Worm (Caenorhabditis elegans) whole organism, mixed stage, embryonic: ENCODE results near the gene F29B9.8.

Experiments
- ces-1 ChIP-seq: fragments of 150-350 bp; optimal IDR thresholded peaks from 2 replicates; lab custom pipeline; 2014; ENCODE audit warnings: missing biosample characterization, missing genetic modification reagents, missing genetic modification characterization
- nhr-12 ChIP-seq: fragments of 150-350 bp; optimal IDR thresholded peaks from 2 replicates; lab custom pipeline; 2014; ENCODE audit warnings: missing biosample characterization, missing genetic modification characterization
- nhr-76 ChIP-seq: sonication (generic microtip); optimal IDR thresholded peaks from 2 replicates; lab custom pipeline; 2017; ENCODE audit warnings: missing biosample characterization, missing genetic modification characterization

ce11 chrIV:4652962-4653361 lies 5.5 kb downstream of the F29B9.8 start, which contains the start of gene psr-1:
- TF ChIP-seq nhr-76 (tag; lab: Kevin White, UChicago) (no peak), nhr-12 (no peak), ces-1 (no peak)
